Fruit fly (Drosophila melanogaster): ENCODE data around the gene CG13606.
A peak's percentile ranks its signal among the peaks of the same experiment; 100 is the strongest.

Gene CG13606

dm6 chr3R:24141013-24141592 lies 31.3 kb upstream of the CG13606 start, which contains the start of gene Kal1 (continued):
- peak; percentile 98 for TF ChIP-seq svp (GFP tag)
- peak; percentile 93 for TF ChIP-seq Smox (GFP tag; optimal IDR thresholded peaks at IDR 0.05)
- peak; percentile 99 for TF ChIP-seq ss (GFP tag; optimal IDR thresholded peaks at IDR 0.05)
- TF ChIP-seq OdsH (GFP tag; optimal IDR thresholded peaks at IDR 0.05), result peak; percentile 97
- TF ChIP-seq Sox15 (GFP tag; optimal IDR thresholded peaks at IDR 0.05), result peak; percentile 94
- peak; percentile 99 for TF ChIP-seq CG15336 (GFP tag; IDR thresholded peaks at IDR 0.05)
- TF ChIP-seq achi (GFP tag; optimal IDR thresholded peaks at IDR 0.05), result peak; percentile 98
- TF ChIP-seq CG11902 (GFP tag; optimal IDR thresholded peaks at IDR 0.05), result peak; percentile 92
- TF ChIP-seq Eip75B (GFP tag; optimal IDR thresholded peaks at IDR 0.05), result peak; percentile 95

- TF ChIP-seq CG34406 (GFP tag; optimal IDR thresholded peaks at IDR 0.05) (peak; percentile 77), fd85E (GFP tag; optimal IDR thresholded peaks at IDR 0.05) (peak; percentile 62), CG6808 (GFP tag; optimal IDR thresholded peaks at IDR 0.05) (peak; percentile 89), fkh (GFP tag; optimal IDR thresholded peaks at IDR 0.05) (no peak), CG32006 (GFP tag; optimal IDR thresholded peaks at IDR 0.05) (peak; percentile 85), CG7368 (GFP tag; optimal IDR thresholded peaks at IDR 0.05) (peak; percentile 83), topi (GFP tag; optimal IDR thresholded peaks at IDR 0.05) (peak; percentile 83), salr (GFP tag; optimal IDR thresholded peaks at IDR 0.05) (peak; percentile 59 to 77), CG15336 (GFP tag; IDR thresholded peaks at IDR 0.05) (peak; percentile 77), Sox14 (GFP tag; optimal IDR thresholded peaks at IDR 0.05) (peak; percentile 83), net (GFP tag; optimal IDR thresholded peaks at IDR 0.05) (peak; percentile 77), Hr38 (GFP tag; optimal IDR thresholded peaks at IDR 0.05) (no peak), fd59A (GFP tag; optimal IDR thresholded peaks at IDR 0.05) (peak; percentile 86), Hr4 (GFP tag; optimal IDR thresholded peaks at IDR 0.05) (peak; percentile 79), Lpt (GFP tag; optimal IDR thresholded peaks at IDR 0.05) (peak; percentile 69), cyc (GFP tag; optimal IDR thresholded peaks at IDR 0.05) (peak; percentile 83), acj6 (GFP tag; optimal IDR thresholded peaks at IDR 0.05) (peak; percentile 84), dac (GFP tag; optimal IDR thresholded peaks at IDR 0.05) (peak; percentile 67), Sox102F (GFP tag; optimal IDR thresholded peaks at IDR 0.05) (peak; percentile 74), CG6276 (GFP tag; optimal IDR thresholded peaks at IDR 0.05) (peak; percentile 63), CG6792 (GFP tag; optimal IDR thresholded peaks at IDR 0.05) (peak; percentile 91), Met (GFP tag; optimal IDR thresholded peaks at IDR 0.05) (peak; percentile 85), CG10669 (GFP tag; optimal IDR thresholded peaks at IDR 0.05) (peak; percentile 87), Eip75B (GFP tag; optimal IDR thresholded peaks at IDR 0.05) (peak; percentile 90), CG10631 (GFP tag; optimal IDR thresholded peaks at IDR 0.05) (peak; percentile 91), esn (GFP tag; optimal IDR thresholded peaks at IDR 0.05) (peak; percentile 87), CG9139 (GFP tag; optimal IDR thresholded peaks at IDR 0.05) (peak; percentile 82), CG6854 (GFP tag; optimal IDR thresholded peaks at IDR 0.05) (peak; percentile 21), dsx (GFP tag; optimal IDR thresholded peaks at IDR 0.05; ENCODE audit: poor library complexity, severe bottlenecking) (peak; percentile 87), Eip93F (GFP tag; optimal IDR thresholded peaks at IDR 0.05) (peak; percentile 47), CG31627 (GFP tag; optimal IDR thresholded peaks at IDR 0.05) (peak; percentile 80), Ets21C (GFP tag; optimal IDR thresholded peaks at IDR 0.05) (peak; percentile 66), achi (GFP tag; optimal IDR thresholded peaks at IDR 0.05) (peak; percentile 85), CG16779 (tag; optimal IDR thresholded peaks at IDR 0.05) (peak; percentile 75), CG8119 (GFP tag; IDR thresholded peaks at IDR 0.05) (peak; percentile 79), Gug (GFP tag; IDR thresholded peaks at IDR 0.05) (peak; percentile 61), CG11762 (GFP tag; optimal IDR thresholded peaks at IDR 0.05; ENCODE audit: insufficient read depth) (peak; percentile 80), spab (GFP tag; optimal IDR thresholded peaks at IDR 0.05) (peak; percentile 87), Hr39 (GFP tag; optimal IDR thresholded peaks at IDR 0.05) (peak; percentile 83), CG11294 (GFP tag; IDR thresholded peaks at IDR 0.05) (peak; percentile 70), Smox (GFP tag; optimal IDR thresholded peaks at IDR 0.05) (peak; percentile 73), ss (GFP tag; optimal IDR thresholded peaks at IDR 0.05) (peak; percentile 86 to 92), CG8632 (GFP tag; optimal IDR thresholded peaks at IDR 0.05) (peak; percentile 79), CG1621 (tag; optimal IDR thresholded peaks at IDR 0.05) (peak; percentile 84)
These were observed 29.5 kb upstream of the CG13606 start for dm6 chr3R:24142971-24143370.
